Worm (Caenorhabditis elegans): ENCODE data around the gene H03E18.2.

Gene H03E18.2

DNA sequence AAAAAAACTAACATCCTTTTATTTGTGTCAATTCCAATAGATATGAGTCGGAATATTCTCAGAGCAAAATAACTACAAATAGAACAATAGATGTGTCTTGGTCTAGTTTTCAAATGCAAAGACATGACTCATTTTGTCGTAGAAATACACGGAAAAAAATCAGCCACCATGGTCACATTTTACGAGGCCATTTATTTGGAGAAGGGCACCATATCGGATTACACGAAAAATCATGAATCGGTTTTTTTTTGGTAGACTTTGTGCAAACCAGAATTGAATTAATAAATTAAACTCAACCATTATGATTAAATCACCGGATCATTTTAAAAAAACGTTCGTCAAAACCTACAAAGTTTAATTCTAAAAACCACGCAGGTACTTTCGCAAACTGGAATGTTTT lies at the start of gene H03E18.2:
Gene H03E18.2, minus strand, starts transcription at position 101 of the 400 bp plus-strand sequence.
- TF ChIP-seq tab-1 (GFP tag; IDR thresholded peaks at IDR 0.05) (no peak), ref-1 (GFP tag; conservative IDR thresholded peaks at IDR 0.05) (no peak), cog-1 (tag; optimal IDR thresholded peaks at IDR 0.05) (no peak), ztf-29 (GFP tag; IDR thresholded peaks at IDR 0.05) (no peak), med-1 (GFP tag; optimal IDR thresholded peaks at IDR 0.05; ENCODE audit: insufficient read depth) (no peak), flt-1 (GFP tag; IDR thresholded peaks at IDR 0.05) (no peak), klf-2 (GFP tag; conservative IDR thresholded peaks at IDR 0.05) (no peak)

DNA sequence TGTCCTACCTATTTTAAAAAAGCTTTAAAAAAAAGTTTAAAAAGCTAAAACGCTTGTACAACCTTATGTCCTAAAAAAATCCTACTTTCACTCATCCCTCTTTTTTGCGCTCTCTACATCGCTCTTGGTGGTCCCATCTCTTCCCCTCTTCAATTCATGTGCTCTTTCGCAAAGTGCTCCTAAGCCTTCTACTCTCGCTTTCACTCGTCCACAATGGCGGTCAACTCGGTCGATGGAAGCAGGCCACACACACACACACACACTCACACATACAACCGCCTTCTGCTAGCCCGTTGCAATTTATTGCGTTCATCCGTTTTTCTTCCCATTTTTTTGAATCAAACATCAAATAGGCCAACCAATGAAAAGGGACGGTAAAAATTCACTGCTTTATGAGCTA lies 48.9 kb upstream of the H03E18.2 start:
- no peak for TF ChIP-seq tab-1 (GFP tag; IDR thresholded peaks at IDR 0.05)
- TF ChIP-seq flt-1 (GFP tag; IDR thresholded peaks at IDR 0.05): no peak; the same call in 1 of the 2 replicates
- no peak for TF ChIP-seq klf-2 (GFP tag; conservative IDR thresholded peaks at IDR 0.05)
- TF ChIP-seq cog-1 (tag; optimal IDR thresholded peaks at IDR 0.05): no peak
- TF ChIP-seq ztf-23 (GFP tag; IDR thresholded peaks at IDR 0.05): no peak
- TF ChIP-seq med-1 (GFP tag; optimal IDR thresholded peaks at IDR 0.05; ENCODE audit: insufficient read depth): no peak
- TF ChIP-seq T22C8.4 (GFP tag; IDR thresholded peaks at IDR 0.05): no peak

DNA sequence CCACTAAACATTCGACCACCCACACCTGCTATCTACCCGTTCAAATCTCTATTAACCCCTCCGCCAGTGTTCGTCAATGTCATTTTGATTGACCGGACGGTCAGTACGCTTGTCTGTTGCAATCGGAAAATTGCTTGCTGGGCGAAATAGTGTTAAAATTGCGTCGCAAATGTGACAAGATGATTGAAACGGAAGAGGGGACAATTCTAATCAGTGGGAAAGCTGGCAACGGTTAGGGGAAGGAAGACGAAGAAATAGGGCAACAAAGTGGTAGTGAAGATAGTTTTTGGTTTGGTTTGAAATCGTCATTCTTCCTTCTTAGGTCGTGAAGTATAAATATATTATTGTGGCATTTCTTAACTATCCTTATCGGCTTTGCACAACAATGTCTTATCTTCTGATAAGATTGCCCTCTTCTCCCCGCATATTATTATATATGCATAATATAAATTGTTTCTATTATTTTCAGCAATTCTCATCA lies 48.2 kb upstream of the H03E18.2 start:
- TF ChIP-seq ztf-23 (GFP tag; IDR thresholded peaks at IDR 0.05) (no peak), cog-1 (tag; optimal IDR thresholded peaks at IDR 0.05) (no peak), T22C8.4 (GFP tag; IDR thresholded peaks at IDR 0.05) (no peak), flt-1 (GFP tag; IDR thresholded peaks at IDR 0.05) (no peak), med-1 (GFP tag; optimal IDR thresholded peaks at IDR 0.05; ENCODE audit: insufficient read depth) (no peak), ztf-29 (GFP tag; IDR thresholded peaks at IDR 0.05) (no peak), tab-1 (GFP tag; IDR thresholded peaks at IDR 0.05) (no peak), ref-1 (GFP tag; conservative IDR thresholded peaks at IDR 0.05) (no peak), klf-2 (GFP tag; conservative IDR thresholded peaks at IDR 0.05) (no peak)

DNA sequence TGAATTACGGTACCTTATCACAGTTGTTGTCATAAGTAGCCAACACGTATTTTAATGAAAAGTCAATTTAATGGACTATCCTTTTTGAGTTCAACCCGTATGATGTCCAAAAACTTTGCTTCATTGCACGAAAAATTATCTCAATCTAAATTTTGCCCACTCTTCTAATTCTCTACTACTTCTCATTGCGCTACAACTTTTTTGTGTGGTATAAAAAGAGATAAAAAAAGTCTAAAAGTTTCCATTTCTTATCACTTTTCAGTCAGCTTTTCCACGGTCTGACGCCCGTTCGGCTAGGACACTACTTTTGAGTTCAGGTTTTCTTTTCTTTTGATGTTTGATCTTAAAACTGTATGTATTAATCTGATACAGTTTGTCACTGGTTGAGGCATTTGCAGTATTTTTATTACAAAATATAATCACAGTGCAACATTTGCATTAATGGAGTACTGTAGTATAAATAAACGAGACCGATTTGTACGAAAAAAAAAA lies 47.6 kb upstream of the H03E18.2 start:
- TF ChIP-seq klf-2 (GFP tag; conservative IDR thresholded peaks at IDR 0.05) (no peak), ztf-29 (GFP tag; IDR thresholded peaks at IDR 0.05) (no peak), ztf-23 (GFP tag; IDR thresholded peaks at IDR 0.05) (no peak), cog-1 (tag; optimal IDR thresholded peaks at IDR 0.05) (no peak), med-1 (GFP tag; optimal IDR thresholded peaks at IDR 0.05; ENCODE audit: insufficient read depth) (no peak), tab-1 (GFP tag; IDR thresholded peaks at IDR 0.05) (no peak), flt-1 (GFP tag; IDR thresholded peaks at IDR 0.05) (no peak), ref-1 (GFP tag; conservative IDR thresholded peaks at IDR 0.05) (no peak), T22C8.4 (GFP tag; IDR thresholded peaks at IDR 0.05) (no peak)

DNA sequence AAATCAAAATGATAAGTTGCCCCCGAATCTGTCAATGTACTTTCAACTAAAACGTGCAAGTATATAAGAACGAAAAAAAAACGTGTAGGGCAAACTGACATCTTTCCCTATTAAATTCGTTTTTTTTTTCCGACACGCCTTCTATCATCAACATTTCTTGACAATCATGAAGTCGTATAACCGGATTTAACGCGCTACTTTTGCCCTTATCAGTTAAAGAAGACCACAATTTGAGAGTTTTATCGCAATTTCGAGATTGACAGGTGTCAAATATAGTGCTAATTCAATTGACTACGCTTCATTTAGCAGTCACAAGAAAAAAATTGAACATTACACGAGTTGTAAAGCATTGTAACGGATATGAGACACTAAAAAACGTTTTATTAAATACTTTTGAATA lies 46.9 kb upstream of the H03E18.2 start:
- TF ChIP-seq cog-1 (tag; optimal IDR thresholded peaks at IDR 0.05) (no peak), klf-2 (GFP tag; conservative IDR thresholded peaks at IDR 0.05) (no peak), flt-1 (GFP tag; IDR thresholded peaks at IDR 0.05) (no peak), T22C8.4 (GFP tag; IDR thresholded peaks at IDR 0.05) (no peak), med-1 (GFP tag; optimal IDR thresholded peaks at IDR 0.05; ENCODE audit: insufficient read depth) (no peak), tab-1 (GFP tag; IDR thresholded peaks at IDR 0.05) (no peak), ztf-29 (GFP tag; IDR thresholded peaks at IDR 0.05) (no peak), ref-1 (GFP tag; conservative IDR thresholded peaks at IDR 0.05) (no peak), ztf-23 (GFP tag; IDR thresholded peaks at IDR 0.05) (no peak)

DNA sequence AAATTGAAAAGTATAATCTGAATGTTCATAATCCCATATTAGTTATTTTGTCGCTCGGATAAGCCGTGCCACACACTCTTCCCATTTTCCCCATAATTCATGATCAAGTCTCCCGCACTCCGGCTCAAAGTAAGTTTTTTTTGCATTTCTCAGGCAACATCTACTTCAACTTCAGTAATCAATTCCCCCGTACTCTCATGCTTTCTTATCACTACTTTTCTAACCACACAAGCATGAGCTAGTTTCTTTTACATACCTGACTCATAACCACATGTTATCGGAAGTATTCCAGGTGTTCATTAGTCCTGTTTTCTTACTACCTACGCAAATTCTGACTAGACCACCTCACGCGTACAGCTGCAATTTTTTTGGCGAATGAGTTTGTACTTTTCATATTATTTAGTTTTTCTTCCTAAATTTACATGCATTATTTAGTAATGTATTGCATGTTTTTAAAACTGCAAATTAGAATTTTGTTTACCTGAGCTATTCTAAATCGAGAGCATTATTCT lies 46.3 kb upstream of the H03E18.2 start:
- TF ChIP-seq flt-1 (GFP tag; IDR thresholded peaks at IDR 0.05): no peak
- TF ChIP-seq tab-1 (GFP tag; IDR thresholded peaks at IDR 0.05): no peak
- no peak for TF ChIP-seq T22C8.4 (GFP tag; IDR thresholded peaks at IDR 0.05)
- no peak for TF ChIP-seq med-1 (GFP tag; optimal IDR thresholded peaks at IDR 0.05; ENCODE audit: insufficient read depth)
- no peak for TF ChIP-seq ztf-23 (GFP tag; IDR thresholded peaks at IDR 0.05)

DNA sequence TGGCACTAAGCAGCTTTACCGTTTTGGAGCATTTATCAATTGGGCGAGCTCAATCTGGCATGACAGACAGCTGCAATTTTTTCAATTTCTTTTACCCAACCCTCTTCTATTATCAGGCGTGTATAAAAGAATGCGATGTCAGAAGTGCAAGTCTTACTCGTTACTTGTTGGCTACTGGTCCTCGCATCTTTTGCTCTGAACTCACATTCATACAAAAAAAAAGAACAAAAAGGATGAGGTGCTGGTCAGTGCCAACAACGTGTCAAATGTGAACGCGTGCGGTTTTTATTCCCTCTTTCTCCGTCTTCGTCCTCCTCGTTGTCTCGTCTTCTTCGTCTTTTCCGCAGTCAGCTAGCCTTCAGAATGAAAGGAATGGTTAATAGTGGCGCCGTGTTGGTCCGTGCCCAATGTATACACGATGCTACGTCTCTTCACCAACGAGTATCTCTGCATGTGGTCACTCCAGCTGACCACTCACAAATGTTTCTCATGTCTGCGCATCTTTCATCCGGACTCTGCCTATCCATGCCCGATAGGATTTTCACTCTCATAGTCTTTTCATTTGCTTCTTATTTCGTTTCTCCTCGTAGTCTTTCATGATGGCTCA lies 45.6 kb upstream of the H03E18.2 start:
- TF ChIP-seq klf-2 (GFP tag; conservative IDR thresholded peaks at IDR 0.05) (no peak), ztf-23 (GFP tag; IDR thresholded peaks at IDR 0.05) (0 out of 2 replicates have a peak, but pooled peaks have one; percentile 31)

DNA sequence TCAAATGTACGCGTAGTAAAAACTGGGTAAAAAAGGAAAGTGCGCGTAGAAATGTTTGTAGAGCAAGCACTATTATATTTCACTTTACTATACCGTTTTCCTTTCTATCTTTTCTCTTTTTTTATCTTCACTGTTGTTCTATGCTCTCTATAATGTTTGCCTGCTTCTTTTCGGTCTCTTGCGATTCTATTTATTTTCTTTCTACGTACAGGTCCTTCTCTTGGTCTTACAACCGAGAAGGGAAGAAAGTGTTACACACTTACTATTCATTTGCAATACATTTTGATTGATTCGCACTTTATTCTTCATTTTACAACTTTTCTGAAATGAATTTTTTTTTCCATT lies 44.1 kb upstream of the H03E18.2 start:
- TF ChIP-seq cog-1 (tag; optimal IDR thresholded peaks at IDR 0.05): no peak
- TF ChIP-seq ztf-23 (GFP tag; IDR thresholded peaks at IDR 0.05): no peak
- TF ChIP-seq klf-2 (GFP tag; conservative IDR thresholded peaks at IDR 0.05): no peak
- no peak for TF ChIP-seq flt-1 (GFP tag; IDR thresholded peaks at IDR 0.05)
- TF ChIP-seq T22C8.4 (GFP tag; IDR thresholded peaks at IDR 0.05): no peak
- no peak for TF ChIP-seq ref-1 (GFP tag; conservative IDR thresholded peaks at IDR 0.05)
- no peak for TF ChIP-seq ztf-29 (GFP tag; IDR thresholded peaks at IDR 0.05)
- no peak for TF ChIP-seq med-1 (GFP tag; optimal IDR thresholded peaks at IDR 0.05; ENCODE audit: insufficient read depth)
- no peak for TF ChIP-seq tab-1 (GFP tag; IDR thresholded peaks at IDR 0.05)

DNA sequence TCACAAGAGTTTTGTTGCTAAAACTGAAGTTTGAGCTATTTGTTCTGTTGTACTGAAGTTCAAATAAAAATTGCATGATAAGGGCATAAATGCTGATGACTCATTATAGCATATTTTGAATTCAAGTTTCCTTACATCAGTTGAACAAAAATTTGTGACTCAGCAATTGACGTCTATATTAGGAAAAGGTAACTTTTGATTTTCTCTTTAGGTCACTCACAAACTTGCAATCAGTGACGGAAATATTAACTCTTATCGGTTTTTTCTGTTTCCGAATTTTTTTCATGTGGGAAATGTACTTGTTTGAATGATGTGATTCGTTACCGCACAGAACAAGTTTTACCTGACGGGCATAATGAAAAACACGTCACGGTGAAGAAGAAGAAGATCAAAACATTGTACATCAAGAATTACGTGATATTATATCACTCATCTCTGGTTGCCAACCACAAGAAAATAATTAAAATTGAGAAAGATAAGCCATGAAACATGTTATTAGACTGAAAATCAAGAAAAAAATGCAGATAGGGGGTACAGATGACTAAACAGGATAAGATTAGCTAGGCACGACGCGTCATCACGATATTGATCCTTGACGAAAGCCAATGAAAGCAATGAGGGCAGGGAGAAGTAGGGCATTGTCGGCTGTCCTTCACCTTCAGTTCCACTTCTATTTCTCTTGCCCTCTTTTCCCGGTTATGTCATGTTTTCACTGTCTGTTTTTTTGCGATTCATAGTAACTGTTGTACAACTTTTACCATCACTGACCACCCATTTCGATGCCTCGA lies 43.6 kb upstream of the H03E18.2 start:
- no peak for TF ChIP-seq T22C8.4 (GFP tag; IDR thresholded peaks at IDR 0.05)
- no peak for TF ChIP-seq klf-2 (GFP tag; conservative IDR thresholded peaks at IDR 0.05)
- no peak for TF ChIP-seq ztf-23 (GFP tag; IDR thresholded peaks at IDR 0.05)
- no peak for TF ChIP-seq tab-1 (GFP tag; IDR thresholded peaks at IDR 0.05)
- TF ChIP-seq ref-1 (GFP tag; conservative IDR thresholded peaks at IDR 0.05): no peak

All from whole organism, midembryonic.